Fruit fly (Drosophila melanogaster) whole organism, embryonic: ENCODE data around the gene Pi4KIIalpha.

Source experiments
- Atf3 ChIP-seq: fragments of 200-800 bp; sonication (Bioruptor generic); optimal IDR thresholded peaks from 3 replicates; lab custom pipeline; 2016; ENCODE audit warnings: missing biosample characterization, missing genetic modification characterization
- BEAF-32 ChIP-seq: fragments of 200-800 bp; sonication (Bioruptor generic); optimal IDR thresholded peaks from 3 replicates; lab custom pipeline; 2017; ENCODE audit warnings: missing biosample characterization, missing genetic modification characterization, mild to moderate bottlenecking, moderate library complexity, missing genetic modification reagents
- BtbVII ChIP-seq: fragments of 200-800 bp; sonication (Bioruptor generic); optimal IDR thresholded peaks from 3 replicates; lab custom pipeline; 2017; ENCODE audit warnings: missing biosample characterization, mild to moderate bottlenecking, missing genetic modification characterization
- CG10147 ChIP-seq: fragments of 200-800 bp; sonication (Bioruptor generic); optimal IDR thresholded peaks from 2 replicates; lab custom pipeline; 2019; ENCODE audit warnings: missing biosample characterization, mild to moderate bottlenecking, missing genetic modification characterization, moderate library complexity
- CG10565 ChIP-seq: fragments of 200-800 bp; sonication (Bioruptor generic); optimal IDR thresholded peaks from 3 replicates; lab custom pipeline; 2016; ENCODE audit warnings: missing biosample characterization, mild to moderate bottlenecking, missing genetic modification characterization
- CG15011 ChIP-seq: fragments of 200-800 bp; sonication (Bioruptor generic); optimal IDR thresholded peaks from 3 replicates; lab custom pipeline; 2018; ENCODE audit warnings: missing biosample characterization, mild to moderate bottlenecking, missing genetic modification characterization
- CG16779 ChIP-seq: fragments of 200-800 bp; sonication (Bioruptor generic); IDR thresholded peaks from 2 replicates; pipeline ENCODE4 v1.3.6; 2022; ENCODE audit warnings: missing biosample characterization, missing genetic modification characterization
- CG18476 ChIP-seq: fragments of 200-800 bp; sonication (Bioruptor generic); optimal IDR thresholded peaks from 2 replicates; lab custom pipeline; 2016; ENCODE audit warnings: missing biosample characterization, mild to moderate bottlenecking, missing genetic modification characterization
- CG2199 ChIP-seq: fragments of 200-800 bp; sonication (Bioruptor generic); IDR thresholded peaks from 3 replicates; pipeline ENCODE4 v1.3.6; 2022; ENCODE audit warnings: missing biosample characterization, missing genetic modification characterization
- CG30403 ChIP-seq: fragments of 200-800 bp; sonication (Bioruptor generic); optimal IDR thresholded peaks from 3 replicates; lab custom pipeline; 2016; ENCODE audit warnings: missing biosample characterization, missing genetic modification characterization
- CG32532 ChIP-seq: fragments of 200-800 bp; sonication (Bioruptor generic); IDR thresholded peaks from 2 replicates; pipeline ENCODE4 v1.3.6; 2022; ENCODE audit warnings: missing biosample characterization, missing genetic modification characterization
- CG3281 ChIP-seq: fragments of 200-800 bp; sonication (Bioruptor generic); optimal IDR thresholded peaks from 3 replicates; lab custom pipeline; 2017; ENCODE audit warnings: missing biosample characterization, mild to moderate bottlenecking, missing genetic modification characterization
- CG4424 ChIP-seq: fragments of 200-800 bp; sonication (Bioruptor generic); optimal IDR thresholded peaks from 3 replicates; lab custom pipeline; 2016; ENCODE audit warnings: missing biosample characterization, missing genetic modification characterization
- CG6683 ChIP-seq: fragments of 200-800 bp; sonication (Bioruptor generic); optimal IDR thresholded peaks from 2 replicates; lab custom pipeline; 2017; ENCODE audit warnings: missing biosample characterization, mild to moderate bottlenecking, missing genetic modification characterization, missing genetic modification reagents
- CG6854 ChIP-seq: fragments of 200-800 bp; sonication (Bioruptor generic); optimal IDR thresholded peaks from 3 replicates; lab custom pipeline; 2017; ENCODE audit warnings: missing biosample characterization, mild to moderate bottlenecking, missing genetic modification characterization
- CG7839 ChIP-seq: fragments of 200-800 bp; sonication (Bioruptor generic); optimal IDR thresholded peaks from 3 replicates; lab custom pipeline; 2018; ENCODE audit warnings: missing biosample characterization, mild to moderate bottlenecking, missing genetic modification characterization, moderate library complexity
- CG9797 ChIP-seq: fragments of 200-800 bp; sonication (Bioruptor generic); optimal IDR thresholded peaks from 3 replicates; lab custom pipeline; 2018; ENCODE audit warnings: missing biosample characterization, mild to moderate bottlenecking, missing genetic modification characterization
- CG9932 ChIP-seq: fragments of 200-800 bp; sonication (Bioruptor generic); IDR thresholded peaks from 2 replicates; pipeline ENCODE4 v1.3.6; 2022; ENCODE audit warnings: missing biosample characterization, missing genetic modification characterization
- Camta ChIP-seq: fragments of 200-800 bp; sonication (Bioruptor generic); optimal IDR thresholded peaks from 2 replicates; lab custom pipeline; 2016; ENCODE audit warnings: missing biosample characterization, missing genetic modification characterization
- D ChIP-seq, 2 experiments: fragments of 200-800 bp in 1 of 2; fragments of >200 bp in 1 of 2; sonication (Bioruptor generic) in 1 of 2; optimal IDR thresholded peaks; 2 replicates in 1 of 2; 3 replicates in 1 of 2; lab custom pipeline; 2017; ENCODE audit warnings: mild to moderate bottlenecking in 1 of 2, missing biosample characterization in 1 of 2, missing genetic modification characterization in 1 of 2, missing genetic modification reagents in 1 of 2
- Dek ChIP-seq: fragments of 200-800 bp; sonication (Bioruptor generic); optimal IDR thresholded peaks from 3 replicates; lab custom pipeline; 2019; ENCODE audit warnings: missing biosample characterization, mild to moderate bottlenecking, missing genetic modification characterization, moderate library complexity
- Dip3 ChIP-seq: fragments of 200-800 bp; sonication (Bioruptor generic); optimal IDR thresholded peaks from 3 replicates; lab custom pipeline; 2016; ENCODE audit warnings: missing biosample characterization, missing genetic modification characterization
- Ets97D ChIP-seq: fragments of 200-800 bp; sonication (Bioruptor generic); optimal IDR thresholded peaks from 3 replicates; lab custom pipeline; 2016; ENCODE audit warnings: missing biosample characterization, missing genetic modification characterization
- HLH4C ChIP-seq: fragments of 200-800 bp; sonication (Bioruptor generic); IDR thresholded peaks from 3 replicates; pipeline ENCODE4 v1.3.6; 2022; ENCODE audit warnings: missing biosample characterization, missing genetic modification characterization; ENCODE audit not compliant: partially characterized antibody
- Hr78 ChIP-seq, 2 experiments: fragments of 200-800 bp in 1 of 2; fragments of >200 bp in 1 of 2; sonication (Bioruptor generic) in 1 of 2; optimal IDR thresholded peaks; 2 replicates each; lab custom pipeline; 2017 to 2019; ENCODE audit warnings: missing biosample characterization in 2 of 2, missing genetic modification characterization in 2 of 2, mild to moderate bottlenecking in 1 of 2, moderate library complexity in 1 of 2
- Hsf ChIP-seq: fragments of 200-800 bp; sonication (Bioruptor generic); optimal IDR thresholded peaks from 3 replicates; lab custom pipeline; 2016; ENCODE audit warnings: missing biosample characterization, missing genetic modification characterization
- Lim3 ChIP-seq: fragments of 200-800 bp; sonication (Bioruptor generic); IDR thresholded peaks from 2 replicates; pipeline ENCODE4 v1.3.6; 2022; ENCODE audit warnings: missing biosample characterization, missing genetic modification characterization
- MBD-R2 ChIP-seq: fragments of 200-800 bp; sonication (Bioruptor generic); IDR thresholded peaks from 2 replicates; pipeline ENCODE4 v1.3.6; 2022; ENCODE audit warnings: missing biosample characterization, missing genetic modification characterization
- Max ChIP-seq: fragments of 200-800 bp; sonication (Bioruptor generic); optimal IDR thresholded peaks from 2 replicates; lab custom pipeline; 2016; ENCODE audit warnings: missing biosample characterization, mild to moderate bottlenecking, missing genetic modification characterization
- Neu2 ChIP-seq: fragments of 200-800 bp; sonication (Bioruptor generic); optimal IDR thresholded peaks from 3 replicates; lab custom pipeline; 2016; ENCODE audit warnings: missing biosample characterization, missing genetic modification characterization, borderline replicate concordance
- caup ChIP-seq: fragments of 200-800 bp; sonication (Bioruptor generic); optimal IDR thresholded peaks from 3 replicates; lab custom pipeline; 2017; ENCODE audit warnings: missing biosample characterization, mild to moderate bottlenecking, missing genetic modification characterization, moderate library complexity; ENCODE audit not compliant: severe bottlenecking
- corto ChIP-seq: fragments of 200-800 bp; sonication (Bioruptor generic); optimal IDR thresholded peaks from 2 replicates; lab custom pipeline; 2016; ENCODE audit warnings: missing biosample characterization, mild to moderate bottlenecking, missing genetic modification characterization, moderate library complexity
- dpn ChIP-seq, 2 experiments: fragments of 200-800 bp; sonication (Bioruptor generic); optimal IDR thresholded peaks; 3 replicates each; lab custom pipeline; 2016; ENCODE audit warnings: missing biosample characterization in 2 of 2, missing genetic modification characterization in 2 of 2
- gce ChIP-seq: fragments of 200-800 bp; sonication (Bioruptor generic); IDR thresholded peaks from 3 replicates; pipeline ENCODE4 v1.3.6; 2022; ENCODE audit warnings: missing biosample characterization, missing genetic modification characterization
- gsb-n ChIP-seq: fragments of 200-800 bp; sonication (Bioruptor generic); optimal IDR thresholded peaks from 3 replicates; lab custom pipeline; 2018; ENCODE audit warnings: missing biosample characterization, mild to moderate bottlenecking, missing genetic modification characterization
- ind ChIP-seq: fragments of 200-800 bp; sonication (Bioruptor generic); optimal IDR thresholded peaks from 3 replicates; lab custom pipeline; 2016; ENCODE audit warnings: missing biosample characterization, missing genetic modification characterization
- ranshi ChIP-seq: fragments of 200-800 bp; sonication (Bioruptor generic); IDR thresholded peaks from 2 replicates; pipeline ENCODE4 v1.3.6; 2022; ENCODE audit warnings: missing biosample characterization, missing genetic modification characterization
- scrt ChIP-seq: fragments of 200-800 bp; sonication (Bioruptor generic); optimal IDR thresholded peaks from 2 replicates; lab custom pipeline; 2018; ENCODE audit warnings: missing biosample characterization, mild to moderate bottlenecking, missing genetic modification characterization, moderate library complexity
- sens-2 ChIP-seq: fragments of 200-800 bp; sonication (Bioruptor generic); IDR thresholded peaks from 2 replicates; pipeline ENCODE4 v1.3.6; 2022; ENCODE audit warnings: missing biosample characterization, missing genetic modification characterization
- slbo ChIP-seq: fragments of 200-800 bp; sonication (Bioruptor generic); IDR thresholded peaks from 2 replicates; pipeline ENCODE4 v1.3.6; 2022; ENCODE audit warnings: missing biosample characterization, missing genetic modification characterization
- slp2 ChIP-seq: fragments of 200-800 bp; sonication (Bioruptor generic); optimal IDR thresholded peaks from 2 replicates; lab custom pipeline; 2016; ENCODE audit warnings: missing biosample characterization, missing genetic modification characterization
- sna ChIP-seq: fragments of 200-800 bp; sonication (Bioruptor generic); IDR thresholded peaks from 2 replicates; pipeline ENCODE4 v1.3.6; 2022; ENCODE audit warnings: missing biosample characterization, missing genetic modification characterization; ENCODE audit not compliant: partially characterized antibody
- sob ChIP-seq: fragments of 200-800 bp; sonication (Bioruptor generic); IDR thresholded peaks from 2 replicates; pipeline ENCODE4 v1.3.6; 2022; ENCODE audit warnings: missing biosample characterization, missing genetic modification characterization
- ssp ChIP-seq: fragments of 200-800 bp; sonication (Bioruptor generic); IDR thresholded peaks from 2 replicates; pipeline ENCODE4 v1.3.6; 2022; ENCODE audit warnings: missing biosample characterization, missing genetic modification characterization
- tgo ChIP-seq: fragments of 200-800 bp; sonication (Bioruptor generic); IDR thresholded peaks from 3 replicates; pipeline ENCODE4 v1.3.6; 2022; ENCODE audit warnings: missing biosample characterization, missing genetic modification characterization
- tin ChIP-seq: fragments of 200-800 bp; sonication (Bioruptor generic); optimal IDR thresholded peaks from 3 replicates; lab custom pipeline; 2016; ENCODE audit warnings: missing biosample characterization, missing genetic modification characterization
- tll ChIP-seq, 2 experiments: fragments of 200-800 bp in 1 of 2; fragments of >200 bp in 1 of 2; sonication (Bioruptor generic) in 1 of 2; optimal IDR thresholded peaks; 2 replicates each; lab custom pipeline; 2017 to 2019; ENCODE audit warnings: missing biosample characterization in 2 of 2, missing genetic modification characterization in 2 of 2, mild to moderate bottlenecking in 1 of 2, moderate library complexity in 1 of 2
- wek ChIP-seq: fragments of 200-800 bp; sonication (Bioruptor generic); optimal IDR thresholded peaks from 3 replicates; lab custom pipeline; 2018; ENCODE audit warnings: missing biosample characterization, mild to moderate bottlenecking, missing genetic modification characterization, moderate library complexity

The Pi4KIIalpha gene

dm6 chr3R:5601044-5601523 lies 37.6 kb upstream of the Pi4KIIalpha start, which contains the start of the genes kra and SecS (continued):
- no peak for TF ChIP-seq Lim3 (GFP tag; lab: Robert Waterston, UW)
- TF ChIP-seq Hsf (GFP tag; lab: Kevin White, UChicago), result peak; percentile 52
- no peak for TF ChIP-seq CG6683
- TF ChIP-seq CG9932, result no peak
- peak; percentile 37 for TF ChIP-seq CG15011 (GFP tag; lab: Kevin White, UChicago)
- TF ChIP-seq tll (GFP tag; optimal IDR thresholded peaks at IDR 0.05; lab: Kevin White, UChicago), result peak; percentile 43 to 92
- TF ChIP-seq Max (GFP tag; lab: Kevin White, UChicago), result peak; percentile 60
- no peak for TF ChIP-seq HLH4C (GFP tag; lab: Robert Waterston, UW)
- peak; percentile 62 for TF ChIP-seq CG3281
- TF ChIP-seq ind, result peak; percentile 65
- TF ChIP-seq MBD-R2 (GFP tag; lab: Robert Waterston, UW), result no peak
- TF ChIP-seq ssp (GFP tag; lab: Robert Waterston, UW), result no peak
- TF ChIP-seq caup (GFP tag; lab: Kevin White, UChicago), result peak; percentile 54
- no peak for TF ChIP-seq D (optimal IDR thresholded peaks at IDR 0.05; lab: Kevin White, UChicago)
- TF ChIP-seq D (GFP tag; optimal IDR thresholded peaks at IDR 0.05; lab: Kevin White, UChicago), result no peak
- peak; percentile 48 for TF ChIP-seq Dip3 (GFP tag; lab: Kevin White, UChicago)
- TF ChIP-seq CG30403 (GFP tag; lab: Kevin White, UChicago), result peak; percentile 80
- TF ChIP-seq BEAF-32 (GFP tag; lab: Kevin White, UChicago), result peak; percentile 59
- peak; percentile 67 to 68 for TF ChIP-seq dpn (GFP tag; optimal IDR thresholded peaks at IDR 0.05; lab: Kevin White, UChicago)
- TF ChIP-seq Hr78 (GFP tag; optimal IDR thresholded peaks at IDR 0.05; lab: Kevin White, UChicago), result no peak
- no peak for TF ChIP-seq CG10565
- peak; percentile 97 for TF ChIP-seq CG9797 (GFP tag; lab: Kevin White, UChicago)
- TF ChIP-seq tin, result peak; percentile 65
- peak; percentile 71 for TF ChIP-seq CG4424 (GFP tag; lab: Kevin White, UChicago)

- TF ChIP-seq Neu2 (GFP tag; lab: Kevin White, UChicago) (no peak), CG6854 (GFP tag; lab: Kevin White, UChicago) (no peak), wek (GFP tag; lab: Kevin White, UChicago) (peak; percentile 58), gsb-n (tag; lab: Kevin White, UChicago) (no peak), Ets97D (no peak), CG18476 (GFP tag; lab: Kevin White, UChicago) (no peak), BtbVII (GFP tag; lab: Kevin White, UChicago) (peak; percentile 15), CG2199 (GFP tag; lab: Robert Waterston, UW) (no peak), sens-2 (GFP tag; lab: Robert Waterston, UW) (no peak), CG10147 (GFP tag; lab: Kevin White, UChicago) (no peak), sna (GFP tag; lab: Robert Waterston, UW) (no peak), CG32532 (GFP tag; lab: Robert Waterston, UW) (no peak), corto (GFP tag; lab: Kevin White, UChicago) (peak; percentile 55), CG7839 (tag; lab: Kevin White, UChicago) (no peak), Max (GFP tag; lab: Kevin White, UChicago) (no peak), tgo (GFP tag; lab: Robert Waterston, UW) (no peak), slp2 (GFP tag; lab: Kevin White, UChicago) (no peak), gce (GFP tag; lab: Robert Waterston, UW) (no peak), sob (GFP tag; lab: Robert Waterston, UW) (no peak), Dek (no peak), slbo (GFP tag; lab: Robert Waterston, UW) (no peak), scrt (GFP tag; lab: Kevin White, UChicago) (peak; percentile 15), ranshi (no peak), Camta (no peak), Atf3 (GFP tag; lab: Kevin White, UChicago) (no peak), CG16779 (GFP tag; lab: Robert Waterston, UW) (no peak)
These were observed 37.0 kb upstream of the Pi4KIIalpha start for dm6 chr3R:5600361-5601043.
